Worm (Caenorhabditis elegans): ENCODE data around the gene F37C4.6.

ce11 chrIV:3843019-3843527 is 35.1 kb downstream of the F37C4.6 start:
- TF ChIP-seq dmd-4 (tag; optimal IDR thresholded peaks at IDR 0.05) (no peak), elt-3 (tag; optimal IDR thresholded peaks at IDR 0.05) (no peak), nhr-237 (tag; optimal IDR thresholded peaks at IDR 0.05) (no peak), mdl-1 (tag; optimal IDR thresholded peaks at IDR 0.05) (no peak)

Data from whole organism, L2 larva.